Fruit fly (Drosophila melanogaster) whole organism: ENCODE results near the gene sr.

Experiments
- CG8478 ChIP-seq: fragments of >200 bp; optimal IDR thresholded peaks from 2 replicates; lab custom pipeline; 2018; ENCODE audit warnings: inconsistent platforms
- psq ChIP-seq: fragments of >200 bp; optimal IDR thresholded peaks from 2 replicates; lab custom pipeline; 2017
- usp ChIP-seq: fragments of >200 bp; optimal IDR thresholded peaks from 2 replicates; lab custom pipeline; 2017; ENCODE audit warnings: missing biosample characterization, missing genetic modification characterization, mixed read lengths

DNA sequence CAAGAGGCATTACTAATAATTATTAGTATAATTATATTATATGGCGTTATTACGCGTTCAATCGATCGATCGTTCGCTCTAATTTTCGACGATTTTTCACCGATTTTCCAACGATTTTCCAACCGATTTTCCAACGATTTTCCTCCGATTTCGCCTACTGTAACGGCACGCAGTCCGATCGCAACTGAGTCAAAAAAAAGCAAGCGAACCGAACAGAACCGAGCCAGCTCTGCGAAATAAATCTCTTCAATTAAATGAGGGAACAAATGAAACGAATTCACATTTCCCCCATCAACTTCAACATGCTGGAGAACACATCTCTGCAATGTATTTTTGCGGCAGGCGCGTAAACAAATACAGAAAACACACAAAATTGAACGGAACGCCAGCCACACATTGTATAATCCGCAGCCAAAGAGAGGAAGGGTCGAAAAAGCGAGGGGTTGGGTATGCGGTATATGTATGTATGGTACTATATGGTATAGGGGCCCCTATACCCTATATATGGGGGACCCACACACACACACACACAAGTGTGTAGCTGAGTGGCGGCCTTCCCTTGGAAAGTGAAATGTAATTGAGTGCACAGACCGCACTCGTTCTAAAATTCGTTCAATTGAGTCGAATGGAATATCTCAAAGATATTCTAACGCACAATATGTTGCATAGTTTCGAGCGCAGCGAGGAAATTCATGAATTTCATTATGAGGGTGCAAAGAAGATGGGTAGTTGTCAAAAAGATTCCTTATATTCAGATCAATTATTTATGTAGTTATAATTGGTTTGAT, 37.6 kb upstream of the sr start, which contains the start of gene htl:
- no peak for TF ChIP-seq usp
- TF ChIP-seq psq (lab: Kevin White, UChicago): no peak
- TF ChIP-seq CG8478: no peak
